Worm (Caenorhabditis elegans) whole organism, L2 larva: ENCODE data around the gene srr-9.

ENCODE experiments used
- C34F6.9 ChIP-seq: fragments of 150-350 bp; optimal IDR thresholded peaks from 2 replicates; lab custom pipeline; 2014; ENCODE audit warnings: missing biosample characterization, missing genetic modification characterization
- F13H6.1 ChIP-seq: sonication (generic microtip); optimal IDR thresholded peaks from 2 replicates; lab custom pipeline; 2016; ENCODE audit warnings: missing genetic modification characterization, missing compliant biosample characterization
- R02D3.7 ChIP-seq: fragments of 150-350 bp; optimal IDR thresholded peaks from 2 replicates; lab custom pipeline; 2014; ENCODE audit warnings: missing biosample characterization, missing genetic modification characterization
- Y55F3AM.14 ChIP-seq: fragments of 200-800 bp; sonication (Bioruptor generic); optimal IDR thresholded peaks from 2 replicates; lab custom pipeline; 2018; ENCODE audit warnings: mild to moderate bottlenecking, missing genetic modification characterization, missing compliant biosample characterization
- ZK546.5 ChIP-seq: sonication (generic microtip); optimal IDR thresholded peaks from 2 replicates; lab custom pipeline; 2017; ENCODE audit warnings: missing biosample characterization, missing genetic modification characterization
- alr-1 ChIP-seq: fragments of 150-350 bp; optimal IDR thresholded peaks from 2 replicates; lab custom pipeline; 2014; ENCODE audit warnings: missing biosample characterization, missing genetic modification characterization
- aly-2 ChIP-seq: fragments of 150-350 bp; optimal IDR thresholded peaks from 2 replicates; lab custom pipeline; 2014; ENCODE audit warnings: missing biosample characterization, missing genetic modification characterization
- ama-1 ChIP-seq: fragments of 150-350 bp; optimal IDR thresholded peaks from 2 replicates; lab custom pipeline; 2018; ENCODE audit warnings: inconsistent platforms
- blmp-1 ChIP-seq: sonication (generic microtip); optimal IDR thresholded peaks from 2 replicates; lab custom pipeline; 2017; ENCODE audit warnings: missing genetic modification characterization, mild to moderate bottlenecking, missing compliant biosample characterization, antibody characterized with exemption, moderate library complexity; ENCODE audit not compliant: insufficient read depth
- ceh-16 ChIP-seq: fragments of 150-350 bp; optimal IDR thresholded peaks from 2 replicates; lab custom pipeline; 2014; ENCODE audit warnings: missing biosample characterization, missing genetic modification characterization
- ceh-82 ChIP-seq: fragments of 150-350 bp; optimal IDR thresholded peaks from 2 replicates; lab custom pipeline; 2014; ENCODE audit warnings: missing biosample characterization, missing genetic modification characterization
- crh-2 ChIP-seq: sonication (generic microtip); optimal IDR thresholded peaks from 2 replicates; lab custom pipeline; 2017; ENCODE audit warnings: missing biosample characterization, missing genetic modification characterization
- dmd-4 ChIP-seq: sonication (generic microtip); optimal IDR thresholded peaks from 2 replicates; lab custom pipeline; 2017; ENCODE audit warnings: missing biosample characterization, missing genetic modification characterization
- egl-27 ChIP-seq: sonication (generic microtip); optimal IDR thresholded peaks from 3 replicates; lab custom pipeline; 2017; ENCODE audit warnings: missing biosample characterization, missing genetic modification reagents, missing genetic modification characterization
- elt-1 ChIP-seq: fragments of 150-350 bp; optimal IDR thresholded peaks from 2 replicates; lab custom pipeline; 2014; ENCODE audit warnings: missing biosample characterization, missing genetic modification characterization
- elt-3 ChIP-seq: sonication (generic microtip); optimal IDR thresholded peaks from 2 replicates; lab custom pipeline; 2017; ENCODE audit warnings: missing biosample characterization, missing genetic modification characterization
- fos-1 ChIP-seq: fragments of 150-350 bp; optimal IDR thresholded peaks from 2 replicates; lab custom pipeline; 2014; ENCODE audit warnings: missing biosample characterization, missing genetic modification characterization
- gmeb-1 ChIP-seq: fragments of 150-350 bp; optimal IDR thresholded peaks from 2 replicates; lab custom pipeline; 2014; ENCODE audit warnings: missing biosample characterization, missing genetic modification characterization
- lin-11 ChIP-seq: fragments of 150-350 bp; sonication (generic microtip); optimal IDR thresholded peaks from 2 replicates; lab custom pipeline; 2014; ENCODE audit warnings: missing biosample characterization, missing genetic modification characterization, inconsistent platforms, mixed read lengths
- lin-13 ChIP-seq: fragments of 150-350 bp; optimal IDR thresholded peaks from 2 replicates; lab custom pipeline; 2014; ENCODE audit warnings: missing biosample characterization, missing genetic modification reagents, missing genetic modification characterization
- lin-39 ChIP-seq: fragments of 150-350 bp; optimal IDR thresholded peaks from 2 replicates; lab custom pipeline; 2014; ENCODE audit warnings: missing biosample characterization, missing genetic modification reagents, missing genetic modification characterization
- lsy-2 ChIP-seq, 2 experiments: fragments of 150-350 bp in 1 of 2; sonication (generic microtip) in 1 of 2; optimal IDR thresholded peaks; 2 replicates each; lab custom pipeline; 2014 to 2017; ENCODE audit warnings: missing biosample characterization in 2 of 2, missing genetic modification characterization in 2 of 2
- mab-5 ChIP-seq: fragments of 150-350 bp; optimal IDR thresholded peaks from 2 replicates; lab custom pipeline; 2014; ENCODE audit warnings: missing biosample characterization, missing genetic modification characterization
- mbf-1 ChIP-seq: sonication (generic microtip); optimal IDR thresholded peaks from 2 replicates; lab custom pipeline; 2017; ENCODE audit warnings: missing biosample characterization, missing genetic modification characterization
- mdl-1 ChIP-seq, 2 experiments: fragments of 150-350 bp in 1 of 2; sonication (generic microtip) in 1 of 2; optimal IDR thresholded peaks; 2 replicates each; lab custom pipeline; 2017; ENCODE audit warnings: missing biosample characterization in 2 of 2, missing genetic modification characterization in 2 of 2
- nhr-10 ChIP-seq: sonication (generic microtip); optimal IDR thresholded peaks from 2 replicates; lab custom pipeline; 2017; ENCODE audit warnings: missing biosample characterization, missing genetic modification characterization
- nhr-11 ChIP-seq: fragments of 150-350 bp; optimal IDR thresholded peaks from 2 replicates; lab custom pipeline; 2014; ENCODE audit warnings: missing biosample characterization, missing genetic modification characterization
- nhr-12 ChIP-seq: fragments of 150-350 bp; optimal IDR thresholded peaks from 2 replicates; lab custom pipeline; 2014; ENCODE audit warnings: missing biosample characterization, missing genetic modification characterization
- nhr-129 ChIP-seq: fragments of 150-350 bp; optimal IDR thresholded peaks from 2 replicates; lab custom pipeline; 2014; ENCODE audit warnings: missing biosample characterization, missing genetic modification characterization
- nhr-21 ChIP-seq: fragments of 150-350 bp; optimal IDR thresholded peaks from 2 replicates; lab custom pipeline; 2014; ENCODE audit warnings: missing biosample characterization, missing genetic modification characterization
- nhr-23 ChIP-seq: fragments of 150-350 bp; optimal IDR thresholded peaks from 2 replicates; lab custom pipeline; 2014; ENCODE audit warnings: missing biosample characterization, missing genetic modification reagents, missing genetic modification characterization
- nhr-237 ChIP-seq: fragments of 150-350 bp; optimal IDR thresholded peaks from 2 replicates; lab custom pipeline; 2014; ENCODE audit warnings: missing biosample characterization, missing genetic modification characterization
- nhr-25 ChIP-seq: fragments of 150-350 bp; sonication (generic microtip); optimal IDR thresholded peaks from 3 replicates; lab custom pipeline; 2014; ENCODE audit warnings: missing biosample characterization, missing genetic modification characterization
- nhr-6 ChIP-seq: fragments of 150-350 bp; optimal IDR thresholded peaks from 2 replicates; lab custom pipeline; 2014; ENCODE audit warnings: missing biosample characterization, missing genetic modification characterization
- nhr-77 ChIP-seq: fragments of 150-350 bp; optimal IDR thresholded peaks from 2 replicates; lab custom pipeline; 2014; ENCODE audit warnings: missing biosample characterization, missing genetic modification characterization
- peb-1 ChIP-seq: fragments of 150-350 bp; optimal IDR thresholded peaks from 2 replicates; lab custom pipeline; 2014; ENCODE audit warnings: missing biosample characterization, missing genetic modification characterization
- sem-4 ChIP-seq: fragments of 150-350 bp; optimal IDR thresholded peaks from 2 replicates; lab custom pipeline; 2014; ENCODE audit warnings: missing biosample characterization, missing genetic modification reagents, missing genetic modification characterization
- skn-1 ChIP-seq: sonication (generic microtip); optimal IDR thresholded peaks from 2 replicates; lab custom pipeline; 2017; ENCODE audit warnings: missing biosample characterization, missing genetic modification characterization
- sma-3 ChIP-seq: sonication (generic microtip); optimal IDR thresholded peaks from 2 replicates; lab custom pipeline; 2016; ENCODE audit warnings: missing genetic modification reagents, missing genetic modification characterization, missing compliant biosample characterization
- sma-9 ChIP-seq, 2 experiments: fragments of 150-350 bp in 1 of 2; sonication (generic microtip) in 1 of 2; optimal IDR thresholded peaks; 2 replicates each; lab custom pipeline; 2014 to 2016; ENCODE audit warnings: missing genetic modification characterization in 2 of 2, mild to moderate bottlenecking in 1 of 2, missing biosample characterization in 1 of 2, missing compliant biosample characterization in 1 of 2, missing genetic modification reagents in 1 of 2, moderate library complexity in 1 of 2
- snpc-4 ChIP-seq: fragments of 150-350 bp; optimal IDR thresholded peaks from 2 replicates; lab custom pipeline; 2014; ENCODE audit warnings: missing biosample characterization, missing genetic modification characterization
- unc-39 ChIP-seq: fragments of 150-350 bp; optimal IDR thresholded peaks from 2 replicates; lab custom pipeline; 2014; ENCODE audit warnings: missing biosample characterization, missing genetic modification characterization
- unc-55 ChIP-seq: fragments of 150-350 bp; sonication (generic microtip); optimal IDR thresholded peaks from 3 replicates; lab custom pipeline; 2014; ENCODE audit warnings: missing biosample characterization, missing genetic modification reagents, missing genetic modification characterization
- unc-62 ChIP-seq: fragments of 150-350 bp; optimal IDR thresholded peaks from 2 replicates; lab custom pipeline; 2014; ENCODE audit warnings: missing biosample characterization, missing genetic modification reagents, missing genetic modification characterization
- zag-1 ChIP-seq: fragments of 150-350 bp; optimal IDR thresholded peaks from 2 replicates; lab custom pipeline; 2014; ENCODE audit warnings: missing biosample characterization, missing genetic modification characterization
- ztf-1 ChIP-seq: fragments of 200-800 bp; sonication (Bioruptor generic); conservative IDR thresholded peaks from 2 replicates; pipeline ENCODE4 v1.3.6; 2022; ENCODE audit warnings: missing genetic modification characterization, missing compliant biosample characterization
- ztf-11 ChIP-seq: sonication (generic microtip); optimal IDR thresholded peaks from 2 replicates; lab custom pipeline; 2017; ENCODE audit warnings: missing biosample characterization, missing genetic modification characterization
- ztf-4 ChIP-seq: fragments of 150-350 bp; optimal IDR thresholded peaks from 2 replicates; lab custom pipeline; 2014; ENCODE audit warnings: missing biosample characterization, missing genetic modification characterization

srr-9 gene

DNA sequence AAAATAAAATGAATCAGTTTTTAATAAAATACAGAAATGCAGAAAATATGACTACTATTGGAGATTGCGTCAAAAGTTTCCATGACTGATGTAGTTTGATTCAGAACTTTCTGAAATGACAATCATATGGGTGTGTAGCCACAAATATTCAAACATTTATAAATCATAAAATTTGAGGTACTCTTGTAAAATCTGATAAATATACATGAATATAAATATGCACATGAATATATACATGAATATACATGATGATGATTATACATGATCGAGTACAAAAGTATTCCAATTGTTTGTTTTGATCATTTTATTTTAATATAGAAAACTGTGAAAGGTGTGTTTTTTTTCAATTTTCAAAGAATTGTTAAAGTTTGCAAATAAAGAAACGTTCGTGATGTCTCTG lies 16.7 kb downstream of the srr-9 start, which contains the start of gene T05B11.4:
Gene T05B11.4 (minus strand): TSS at position 101 of the 400 bp plus-strand sequence.
- TF ChIP-seq F13H6.1 (tag; lab: Kevin White, UChicago) = no peak
- TF ChIP-seq Y55F3AM.14 (GFP tag; lab: Kevin White, UChicago) = no peak
- no peak for TF ChIP-seq nhr-6 (tag; lab: Kevin White, UChicago)
- TF ChIP-seq aly-2 (tag; lab: Kevin White, UChicago) = no peak
- TF ChIP-seq mbf-1 (tag; lab: Kevin White, UChicago) = no peak
- TF ChIP-seq nhr-12 (tag; lab: Kevin White, UChicago) = no peak
- TF ChIP-seq unc-62 (GFP tag; lab: Kevin White, UChicago) = no peak
- TF ChIP-seq lin-39 (tag; lab: Kevin White, UChicago) = no peak
- no peak for TF ChIP-seq lin-13 (GFP tag; lab: Kevin White, UChicago)
- TF ChIP-seq ceh-82 = no peak
- no peak for TF ChIP-seq nhr-23 (tag; lab: Kevin White, UChicago)

DNA sequence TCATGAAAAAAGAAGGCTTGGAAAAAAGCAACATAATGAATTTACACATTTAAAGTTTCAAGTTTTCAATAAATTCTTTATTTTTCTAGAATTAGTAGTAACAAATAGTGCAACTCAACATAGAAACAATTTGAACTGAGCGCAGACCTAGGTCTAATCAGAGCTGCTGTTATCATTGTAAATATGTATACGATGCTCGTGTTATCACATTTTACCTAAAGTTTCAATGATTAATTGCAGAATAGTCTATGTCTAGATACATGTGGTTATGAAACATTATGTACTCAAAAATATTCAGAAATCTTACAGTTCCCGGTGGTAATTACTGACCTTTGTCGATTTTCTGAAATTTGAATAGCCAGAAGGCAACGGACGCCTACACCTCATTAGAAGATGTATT lies 18.2 kb downstream of the srr-9 start:
- TF ChIP-seq sma-9 (GFP tag; optimal IDR thresholded peaks at IDR 0.05; lab: Kevin White, UChicago) (peak; percentile 14), sma-9 (tag; optimal IDR thresholded peaks at IDR 0.05; lab: Kevin White, UChicago) (no peak), fos-1 (tag; lab: Kevin White, UChicago) (peak; percentile 5), nhr-10 (no peak), ztf-4 (tag; lab: Kevin White, UChicago) (no peak), nhr-12 (tag; lab: Kevin White, UChicago) (no peak)

DNA sequence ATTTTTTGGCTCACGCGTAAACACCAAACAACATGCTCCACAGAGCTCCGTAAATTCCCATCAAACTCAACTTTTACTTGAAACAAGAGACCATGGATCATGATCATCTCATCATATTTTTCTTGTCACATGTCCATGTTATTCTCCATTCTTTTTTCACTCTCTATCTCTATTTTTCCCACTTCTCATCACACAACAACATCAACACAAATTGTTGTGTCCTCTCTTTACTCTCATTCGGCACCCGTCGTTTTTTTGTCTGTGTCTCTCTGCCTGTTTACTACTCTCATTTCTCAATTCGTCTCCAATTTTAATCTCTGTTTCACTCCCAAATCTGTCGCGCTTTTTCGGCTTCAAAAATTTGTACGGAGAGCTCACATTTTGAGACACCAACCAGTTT lies 21.5 kb downstream of the srr-9 start:
- TF ChIP-seq unc-55 (peak; percentile 80), C34F6.9 (tag; lab: Kevin White, UChicago) (peak; percentile 82), mdl-1 (tag; optimal IDR thresholded peaks at IDR 0.05; lab: Kevin White, UChicago) (peak in 1 of 2 experiments; percentile 73), sem-4 (tag; lab: Kevin White, UChicago) (no peak), nhr-6 (tag; lab: Kevin White, UChicago) (no peak), zag-1 (peak; percentile 12), dmd-4 (no peak), ztf-4 (tag; lab: Kevin White, UChicago) (no peak), skn-1 (tag; lab: Kevin White, UChicago) (no peak), elt-1 (no peak), mab-5 (peak; percentile 81), ztf-1 (GFP tag; lab: Robert Waterston, UW) (no peak), nhr-11 (no peak), crh-2 (tag; lab: Kevin White, UChicago) (peak; percentile 75), lin-39 (tag; lab: Kevin White, UChicago) (no peak), lin-11 (tag; lab: Kevin White, UChicago) (no peak), peb-1 (tag; lab: Kevin White, UChicago) (no peak), unc-62 (GFP tag; lab: Kevin White, UChicago) (peak; percentile 24), ama-1 (lab: Kevin White, UChicago) (no peak), aly-2 (tag; lab: Kevin White, UChicago) (no peak), snpc-4 (tag; lab: Kevin White, UChicago) (no peak), F13H6.1 (tag; lab: Kevin White, UChicago) (peak; percentile 36), blmp-1 (tag; lab: Kevin White, UChicago) (no peak), nhr-129 (tag; lab: Kevin White, UChicago) (peak; percentile 87), ceh-16 (tag; lab: Kevin White, UChicago) (no peak), mbf-1 (tag; lab: Kevin White, UChicago) (no peak), fos-1 (tag; lab: Kevin White, UChicago) (peak; percentile 23), lsy-2 (tag; optimal IDR thresholded peaks at IDR 0.05; lab: Kevin White, UChicago) (peak in 1 of 2 experiments; percentile 70), lin-13 (GFP tag; lab: Kevin White, UChicago) (peak; percentile 26), nhr-237 (tag; lab: Kevin White, UChicago) (no peak), elt-3 (tag; lab: Kevin White, UChicago) (no peak), ceh-82 (no peak), R02D3.7 (tag; lab: Kevin White, UChicago) (no peak), nhr-10 (no peak), nhr-21 (tag; lab: Kevin White, UChicago) (peak; percentile 12), egl-27 (tag; lab: Kevin White, UChicago) (peak; percentile 60), nhr-12 (tag; lab: Kevin White, UChicago) (no peak), nhr-23 (tag; lab: Kevin White, UChicago) (no peak), nhr-25 (tag; lab: Kevin White, UChicago) (peak; percentile 24), alr-1 (no peak), unc-39 (tag; lab: Kevin White, UChicago) (no peak), nhr-77 (tag; lab: Kevin White, UChicago) (no peak), sma-9 (GFP tag; optimal IDR thresholded peaks at IDR 0.05; lab: Kevin White, UChicago) (peak; percentile 69), sma-9 (tag; optimal IDR thresholded peaks at IDR 0.05; lab: Kevin White, UChicago) (no peak), ZK546.5 (no peak), gmeb-1 (tag; lab: Kevin White, UChicago) (peak; percentile 40), ztf-11 (no peak), sma-3 (GFP tag; lab: Kevin White, UChicago) (peak; percentile 21)
